Fruit fly (Drosophila melanogaster): ENCODE data around the gene CG2116.

The CG2116 gene

dm6 chrX:8091017-8091620 lies 38.5 kb upstream of the CG2116 start (continued):
- peak; percentile 99 for TF ChIP-seq otp (GFP tag; IDR thresholded peaks at IDR 0.05)
- TF ChIP-seq CG15073 (GFP tag; optimal IDR thresholded peaks at IDR 0.05), result peak; percentile 66
- peak; percentile 97 for TF ChIP-seq Nf-YA (GFP tag; IDR thresholded peaks at IDR 0.05)
- TF ChIP-seq CG11695 (GFP tag; IDR thresholded peaks at IDR 0.05), result peak; percentile 98
- peak; percentile 78 for TF ChIP-seq Lhr (GFP tag; optimal IDR thresholded peaks at IDR 0.05)
- TF ChIP-seq tup (GFP tag; optimal IDR thresholded peaks at IDR 0.05), result peak; percentile 80
- TF ChIP-seq CG10321 (GFP tag; IDR thresholded peaks at IDR 0.05), result peak; percentile 86
- TF ChIP-seq CG3163 (GFP tag; optimal IDR thresholded peaks at IDR 0.05), result peak; percentile 65
- peak in 1 of 2 experiments; percentile 93 for TF ChIP-seq Eip74EF (GFP tag; optimal IDR thresholded peaks at IDR 0.05)
- TF ChIP-seq zen2 (GFP tag; IDR thresholded peaks at IDR 0.05; ENCODE audit: partially characterized antibody), result no peak
- TF ChIP-seq pho (GFP tag; optimal IDR thresholded peaks at IDR 0.05), result peak; percentile 90
- TF ChIP-seq ATbp (GFP tag; optimal IDR thresholded peaks at IDR 0.05), result peak; percentile 97
- peak; percentile 98 for TF ChIP-seq Fer1 (GFP tag; optimal IDR thresholded peaks at IDR 0.05)
- peak; percentile 94 for TF ChIP-seq CG6683 (GFP tag; optimal IDR thresholded peaks at IDR 0.05)
- TF ChIP-seq Elba2 (GFP tag; optimal IDR thresholded peaks at IDR 0.05), result no peak
- peak; percentile 96 for TF ChIP-seq tap (tag; optimal IDR thresholded peaks at IDR 0.05)
- peak; percentile 95 for TF ChIP-seq CG12071 (GFP tag; optimal IDR thresholded peaks at IDR 0.05)
- TF ChIP-seq gfzf (GFP tag; optimal IDR thresholded peaks at IDR 0.05), result no peak
- TF ChIP-seq CG14965 (GFP tag; optimal IDR thresholded peaks at IDR 0.05; ENCODE audit: borderline replicate concordance), result no peak
- TF ChIP-seq CG9215 (GFP tag; IDR thresholded peaks at IDR 0.05), result peak; percentile 94
- peak; percentile 87 for TF ChIP-seq E2f2 (GFP tag; IDR thresholded peaks at IDR 0.05)
- TF ChIP-seq CG31224 (GFP tag; IDR thresholded peaks at IDR 0.05), result peak; percentile 94
- peak; percentile 99 for TF ChIP-seq ttk (GFP tag; IDR thresholded peaks at IDR 0.05)
- TF ChIP-seq B-H2 (GFP tag; optimal IDR thresholded peaks at IDR 0.05), result peak; percentile 64
- TF ChIP-seq CG3847 (GFP tag; IDR thresholded peaks at IDR 0.05), result peak; percentile 97
- TF ChIP-seq br (optimal IDR thresholded peaks at IDR 0.05), result no peak
- TF ChIP-seq CG4820 (GFP tag; optimal IDR thresholded peaks at IDR 0.05), result peak; percentile 95
- peak; percentile 95 for TF ChIP-seq CG12942 (GFP tag; optimal IDR thresholded peaks at IDR 0.05)
- peak; percentile 81 for TF ChIP-seq NC2β (GFP tag; optimal IDR thresholded peaks at IDR 0.05)
- TF ChIP-seq knrl (GFP tag; IDR thresholded peaks at IDR 0.05; ENCODE audit: partially characterized antibody), result peak; percentile 48; the same call in 2 of the 3 replicates
- TF ChIP-seq Scr (GFP tag; IDR thresholded peaks at IDR 0.05; ENCODE audit: partially characterized antibody), result no peak; the same call in 1 of the 2 replicates
- TF ChIP-seq CG1024 (GFP tag; IDR thresholded peaks at IDR 0.05), result peak; percentile 96
- peak; percentile 94 for TF ChIP-seq CG12104 (GFP tag; optimal IDR thresholded peaks at IDR 0.05)
- peak; percentile 95 for TF ChIP-seq tin (GFP tag; optimal IDR thresholded peaks at IDR 0.05)
- TF ChIP-seq Hmx (GFP tag; optimal IDR thresholded peaks at IDR 0.05), result peak; percentile 77
- TF ChIP-seq CG4424 (GFP tag; optimal IDR thresholded peaks at IDR 0.05), result peak; percentile 96
- peak; percentile 87 for TF ChIP-seq zfh2 (GFP tag; optimal IDR thresholded peaks at IDR 0.05)
- TF ChIP-seq CG1792 (GFP tag; optimal IDR thresholded peaks at IDR 0.05), result peak; percentile 83
- peak; percentile 88 for TF ChIP-seq CG5180 (GFP tag; optimal IDR thresholded peaks at IDR 0.05)
- no peak for TF ChIP-seq prd (optimal IDR thresholded peaks at IDR 0.05)
- TF ChIP-seq prd (GFP tag; IDR thresholded peaks at IDR 0.05), result peak; percentile 98
- TF ChIP-seq twi (tag; optimal IDR thresholded peaks at IDR 0.05), result peak; percentile 72
- peak; percentile 71 for TF ChIP-seq CG15696 (tag; optimal IDR thresholded peaks at IDR 0.05)
- TF ChIP-seq so (GFP tag; IDR thresholded peaks at IDR 0.05), result peak; percentile 99
- TF ChIP-seq CG14667 (GFP tag; IDR thresholded peaks at IDR 0.05), result peak; percentile 97
- peak; percentile 84 for TF ChIP-seq CG4617 (GFP tag; optimal IDR thresholded peaks at IDR 0.05; ENCODE audit: borderline replicate concordance)
- peak; percentile 96 for TF ChIP-seq CG6175 (GFP tag; IDR thresholded peaks at IDR 0.05)
- peak; percentile 76 for TF ChIP-seq CG8089 (GFP tag; optimal IDR thresholded peaks at IDR 0.05)
- peak; percentile 87 for TF ChIP-seq tio (GFP tag; optimal IDR thresholded peaks at IDR 0.05)
- peak; percentile 96 for TF ChIP-seq Gug (GFP tag; IDR thresholded peaks at IDR 0.05)
- TF ChIP-seq CG6689 (GFP tag; IDR thresholded peaks at IDR 0.05), result peak; percentile 98
